ENCODE assay signal across 5 worm cellular contexts in genomic region chrIII:6453665-6454064, ce11.
TF ChIP-seq lines count a peak whose summit lies in the region.

No protein-coding gene starts in this region.

TF ChIP-seq in whole organism, L1 larva, 84 proteins besides CTCF, POLR2A, EP300 and RAD21 (continues in another document):
- peak; percentile 51; the same call in 1 of the 2 replicates for TF ChIP-seq ceh-88 (GFP tag; IDR thresholded peaks at IDR 0.05; lab: Robert Waterston, UW)
- peak; percentile 49 for TF ChIP-seq hpl-2 (GFP tag; optimal IDR thresholded peaks at IDR 0.05; lab: Kevin White, UChicago)
- peak; percentile 56 for TF ChIP-seq jun-1 (tag; optimal IDR thresholded peaks at IDR 0.05; lab: Kevin White, UChicago)
- no peak for TF ChIP-seq aha-1 (tag; optimal IDR thresholded peaks at IDR 0.05; lab: Kevin White, UChicago)
- peak; percentile 78 for TF ChIP-seq nhr-19 (GFP tag; conservative IDR thresholded peaks at IDR 0.05; lab: Robert Waterston, UW)
- peak; percentile 85 for TF ChIP-seq nhr-71 (tag; optimal IDR thresholded peaks at IDR 0.05; lab: Kevin White, UChicago)
- peak; percentile 84 to 89 for TF ChIP-seq lin-35 (GFP tag; optimal IDR thresholded peaks at IDR 0.05; lab: Kevin White, UChicago)
- TF ChIP-seq dpl-1 (GFP tag; optimal IDR thresholded peaks at IDR 0.05; lab: Kevin White, UChicago): peak; percentile 73 to 79 (median 76)
- TF ChIP-seq F16B12.6 (tag; optimal IDR thresholded peaks at IDR 0.05; lab: Kevin White, UChicago): peak; percentile 55
- TF ChIP-seq ceh-82 (tag; optimal IDR thresholded peaks at IDR 0.05; lab: Kevin White, UChicago): peak; percentile 50 to 88 (median 73)
- peak; percentile 18 for TF ChIP-seq fkh-10 (GFP tag; optimal IDR thresholded peaks at IDR 0.05; lab: Kevin White, UChicago)
- TF ChIP-seq ztf-4 (tag; optimal IDR thresholded peaks at IDR 0.05; lab: Kevin White, UChicago): peak; percentile 66
- no peak for TF ChIP-seq nhr-11 (tag; optimal IDR thresholded peaks at IDR 0.05; lab: Kevin White, UChicago)
- peak; percentile 70 for TF ChIP-seq fos-1 (tag; optimal IDR thresholded peaks at IDR 0.05; lab: Kevin White, UChicago)
- no peak for TF ChIP-seq grh-1 (GFP tag; IDR thresholded peaks at IDR 0.05; lab: Robert Waterston, UW)
- TF ChIP-seq unc-30 (tag; optimal IDR thresholded peaks at IDR 0.05; lab: Kevin White, UChicago): no peak
- peak; percentile 49 for TF ChIP-seq mep-1 (tag; optimal IDR thresholded peaks at IDR 0.05; lab: Kevin White, UChicago)
- no peak for TF ChIP-seq unc-98 (GFP tag; IDR thresholded peaks at IDR 0.05; lab: Robert Waterston, UW)

TF ChIP-seq in whole organism, L3 larva, 47 proteins besides CTCF, POLR2A, EP300 and RAD21 (continues in another document):
- TF ChIP-seq nhr-12 (tag; optimal IDR thresholded peaks at IDR 0.05; lab: Kevin White, UChicago) (no peak), tbx-2 (tag; optimal IDR thresholded peaks at IDR 0.05; lab: Kevin White, UChicago) (peak; percentile 20), nhr-43 (tag; optimal IDR thresholded peaks at IDR 0.05; lab: Kevin White, UChicago; ENCODE audit: poor library complexity, severe bottlenecking) (peak; percentile 73), elt-1 (tag; optimal IDR thresholded peaks at IDR 0.05; lab: Kevin White, UChicago) (no peak), nfya-1 (tag; optimal IDR thresholded peaks at IDR 0.05; lab: Kevin White, UChicago; ENCODE audit: insufficient read depth) (peak; percentile 81), nhr-25 (tag; optimal IDR thresholded peaks at IDR 0.05; lab: Kevin White, UChicago) (peak; percentile 87), mml-1 (tag; optimal IDR thresholded peaks at IDR 0.05; lab: Kevin White, UChicago) (no peak), ztf-11 (tag; optimal IDR thresholded peaks at IDR 0.05; lab: Kevin White, UChicago) (no peak), lin-39 (tag; optimal IDR thresholded peaks at IDR 0.05; lab: Kevin White, UChicago) (peak; percentile 58), ceh-28 (tag; optimal IDR thresholded peaks at IDR 0.05; lab: Kevin White, UChicago) (peak; percentile 27), nhr-11 (tag; optimal IDR thresholded peaks at IDR 0.05; lab: Kevin White, UChicago) (peak; percentile 29), snpc-4 (tag; optimal IDR thresholded peaks at IDR 0.05; lab: Kevin White, UChicago) (peak; percentile 88), egl-27 (tag; optimal IDR thresholded peaks at IDR 0.05; lab: Kevin White, UChicago) (peak; percentile 60), lin-15B (tag; optimal IDR thresholded peaks at IDR 0.05; lab: Kevin White, UChicago) (peak; percentile 84), ceh-16 (tag; optimal IDR thresholded peaks at IDR 0.05; lab: Kevin White, UChicago) (no peak), nhr-76 (tag; optimal IDR thresholded peaks at IDR 0.05; lab: Kevin White, UChicago) (no peak), R02D3.7 (tag; optimal IDR thresholded peaks at IDR 0.05; lab: Kevin White, UChicago) (peak; percentile 64), nhr-23 (tag; optimal IDR thresholded peaks at IDR 0.05; lab: Kevin White, UChicago) (peak; percentile 90), mdl-1 (tag; optimal IDR thresholded peaks at IDR 0.05; lab: Kevin White, UChicago) (peak; percentile 0)

TF ChIP-seq in whole organism, early embryonic, 17 proteins besides CTCF, POLR2A, EP300 and RAD21:
- TF ChIP-seq hnd-1 (tag; optimal IDR thresholded peaks at IDR 0.05; lab: Kevin White, UChicago): peak; percentile 28
- TF ChIP-seq ceh-13 (GFP tag; optimal IDR thresholded peaks at IDR 0.05; lab: Kevin White, UChicago): no peak
- 0 out of 2 replicates have a peak, but pooled peaks have one; percentile 46 for TF ChIP-seq tbx-37 (GFP tag; conservative IDR thresholded peaks at IDR 0.05; lab: Robert Waterston, UW)
- peak; percentile 70 for TF ChIP-seq pes-1 (GFP tag; IDR thresholded peaks at IDR 0.05; lab: Robert Waterston, UW)
- no peak for TF ChIP-seq tra-4 (tag; optimal IDR thresholded peaks at IDR 0.05; lab: Kevin White, UChicago)
- TF ChIP-seq tbx-11 (GFP tag; IDR thresholded peaks at IDR 0.05; lab: Robert Waterston, UW): peak; percentile 38; the same call in 1 of the 2 replicates
- peak; percentile 39 for TF ChIP-seq B0310.2 (tag; optimal IDR thresholded peaks at IDR 0.05; lab: Kevin White, UChicago)
- TF ChIP-seq flt-1 (GFP tag; IDR thresholded peaks at IDR 0.05; lab: Robert Waterston, UW): 0 out of 2 replicates have a peak, but pooled peaks have one; percentile 42
- TF ChIP-seq hmg-4 (GFP tag; optimal IDR thresholded peaks at IDR 0.05; lab: Kevin White, UChicago): peak; percentile 62
- no peak for TF ChIP-seq aly-1 (tag; optimal IDR thresholded peaks at IDR 0.05; lab: Kevin White, UChicago)
- TF ChIP-seq sea-1 (GFP tag; conservative IDR thresholded peaks at IDR 0.05; lab: Robert Waterston, UW): peak; percentile 64; the same call in 1 of the 2 replicates
- TF ChIP-seq hmbx-1 (tag; optimal IDR thresholded peaks at IDR 0.05; lab: Kevin White, UChicago): no peak
- TF ChIP-seq ama-1 (optimal IDR thresholded peaks at IDR 0.05; lab: Kevin White, UChicago): no peak
- peak; percentile 37 for TF ChIP-seq ceh-36 (tag; optimal IDR thresholded peaks at IDR 0.05; lab: Kevin White, UChicago)
- no peak for TF ChIP-seq scrt-1 (GFP tag; IDR thresholded peaks at IDR 0.05; lab: Robert Waterston, UW)
- peak; percentile 65 for TF ChIP-seq ets-7 (tag; optimal IDR thresholded peaks at IDR 0.05; lab: Kevin White, UChicago)
- peak; percentile 83 for TF ChIP-seq F13C5.2 (tag; optimal IDR thresholded peaks at IDR 0.05; lab: Kevin White, UChicago)

TF ChIP-seq in whole organism, midembryonic, 9 proteins besides CTCF, POLR2A, EP300 and RAD21:
- TF ChIP-seq T22C8.4 (GFP tag; IDR thresholded peaks at IDR 0.05; lab: Robert Waterston, UW) (0 out of 2 replicates have a peak, but pooled peaks have one; percentile 36), tab-1 (GFP tag; IDR thresholded peaks at IDR 0.05; lab: Robert Waterston, UW) (peak; percentile 62; the same call in 1 of the 2 replicates), ztf-23 (GFP tag; IDR thresholded peaks at IDR 0.05; lab: Robert Waterston, UW) (peak; percentile 85), ztf-29 (GFP tag; IDR thresholded peaks at IDR 0.05; lab: Robert Waterston, UW) (peak; percentile 74), ref-1 (GFP tag; conservative IDR thresholded peaks at IDR 0.05; lab: Robert Waterston, UW) (0 out of 2 replicates have a peak, but pooled peaks have one; percentile 34), klf-2 (GFP tag; conservative IDR thresholded peaks at IDR 0.05; lab: Robert Waterston, UW) (no peak), cog-1 (tag; optimal IDR thresholded peaks at IDR 0.05; lab: Kevin White, UChicago) (peak; percentile 74), flt-1 (GFP tag; IDR thresholded peaks at IDR 0.05; lab: Robert Waterston, UW) (peak; percentile 74), med-1 (GFP tag; optimal IDR thresholded peaks at IDR 0.05; lab: Kevin White, UChicago; ENCODE audit: insufficient read depth) (peak; percentile 35)
TF ChIP-seq in whole organism, midembryonic: peak in this region for 8.

TF ChIP-seq in whole organism, young adult, 124 proteins besides CTCF, POLR2A, EP300 and RAD21 (continues in another document):
- TF ChIP-seq unc-130 (GFP tag; optimal IDR thresholded peaks at IDR 0.05; lab: Kevin White, UChicago) (no peak), Y67H2A.10 (GFP tag; conservative IDR thresholded peaks at IDR 0.05; lab: Robert Waterston, UW) (0 out of 2 replicates have a peak, but pooled peaks have one; percentile 43), lin-54 (GFP tag; optimal IDR thresholded peaks at IDR 0.05; lab: Kevin White, UChicago) (peak; percentile 70), rec-8 (tag; optimal IDR thresholded peaks at IDR 0.05; lab: Kevin White, UChicago) (no peak), ztf-3 (GFP tag; optimal IDR thresholded peaks at IDR 0.05; lab: Kevin White, UChicago) (no peak), xnd-1 (tag; optimal IDR thresholded peaks at IDR 0.05; lab: Kevin White, UChicago) (no peak), hrde-1 (tag; optimal IDR thresholded peaks at IDR 0.05; lab: Kevin White, UChicago; ENCODE audit: borderline replicate concordance) (no peak), attf-3 (GFP tag; conservative IDR thresholded peaks at IDR 0.05; lab: Robert Waterston, UW) (0 out of 2 replicates have a peak, but pooled peaks have one; percentile 26), ceh-27 (GFP tag; optimal IDR thresholded peaks at IDR 0.05; lab: Kevin White, UChicago) (peak; percentile 63), sptf-2 (GFP tag; optimal IDR thresholded peaks at IDR 0.05; lab: Kevin White, UChicago) (no peak), ceh-40 (GFP tag; IDR thresholded peaks at IDR 0.05; lab: Robert Waterston, UW) (no peak), chd-7 (tag; optimal IDR thresholded peaks at IDR 0.05; lab: Kevin White, UChicago) (no peak), ccch-3 (GFP tag; optimal IDR thresholded peaks at IDR 0.05; lab: Kevin White, UChicago) (no peak), snpc-4 (GFP tag; optimal IDR thresholded peaks at IDR 0.05; lab: Kevin White, UChicago) (peak; percentile 48), snpc-4 (tag; optimal IDR thresholded peaks at IDR 0.05; lab: Kevin White, UChicago) (peak; percentile 14 to 62 (median 31)), sdz-38 (tag; optimal IDR thresholded peaks at IDR 0.05; lab: Kevin White, UChicago) (no peak), aptf-3 (GFP tag; IDR thresholded peaks at IDR 0.05; lab: Robert Waterston, UW) (no peak), pha-4 (tag; optimal IDR thresholded peaks at IDR 0.05; lab: Kevin White, UChicago) (peak; percentile 44), snpc-3.4 (tag; optimal IDR thresholded peaks at IDR 0.05; lab: Kevin White, UChicago) (peak; percentile 73), ztf-6 (GFP tag; IDR thresholded peaks at IDR 0.05; lab: Robert Waterston, UW) (no peak), cebp-2 (GFP tag; IDR thresholded peaks at IDR 0.05; lab: Robert Waterston, UW) (no peak), nhr-27 (tag; optimal IDR thresholded peaks at IDR 0.05; lab: Kevin White, UChicago) (no peak), hlh-26 (GFP tag; conservative IDR thresholded peaks at IDR 0.05; lab: Robert Waterston, UW) (no peak), snpc-1.3 (tag; optimal IDR thresholded peaks at IDR 0.05; lab: Kevin White, UChicago; ENCODE audit: insufficient read depth) (peak; percentile 28), F39B2.1 (GFP tag; IDR thresholded peaks at IDR 0.05; lab: Robert Waterston, UW) (no peak), Y95B8A.8 (GFP tag; IDR thresholded peaks at IDR 0.05; lab: Robert Waterston, UW) (0 out of 2 replicates have a peak, but pooled peaks have one; percentile 47), T26A5.8 (tag; optimal IDR thresholded peaks at IDR 0.05; lab: Kevin White, UChicago) (no peak), ceh-91 (GFP tag; IDR thresholded peaks at IDR 0.05; lab: Robert Waterston, UW) (peak; percentile 55; the same call in 1 of the 2 replicates), lag-1 (GFP tag; IDR thresholded peaks at IDR 0.05; lab: Robert Waterston, UW) (no peak), nhr-179 (tag; optimal IDR thresholded peaks at IDR 0.05; lab: Kevin White, UChicago) (no peak), let-526 (GFP tag; IDR thresholded peaks at IDR 0.05; lab: Robert Waterston, UW) (no peak), F55B11.4 (tag; optimal IDR thresholded peaks at IDR 0.05; lab: Kevin White, UChicago; ENCODE audit: borderline replicate concordance, insufficient read depth) (no peak), B0035.1 (tag; optimal IDR thresholded peaks at IDR 0.05; lab: Kevin White, UChicago) (no peak)

Comparison
In these comparisons a context has a peak if more than half of its experiments do, and no peak if none do; other contexts are left out.
1. Of the 8 proteins assayed by ChIP-seq in both whole organism, young adult and whole organism, L1 larva: peak only in whole organism, young adult: snpc-4; only in whole organism, L1 larva: none; in both: dpl-1, efl-1 and nhr-90; in neither: 3; mixed calls (peak in some experiments, not most) for 1.